Worm (Caenorhabditis elegans) whole organism, L2 larva: Measurements from ENCODE around the gene tnt-2.

ENCODE experiments used
- egl-27 ChIP-seq: sonication (generic microtip); optimal IDR thresholded peaks from 3 replicates; lab custom pipeline; 2017; ENCODE audit warnings: missing biosample characterization, missing genetic modification reagents, missing genetic modification characterization
- lsy-2 ChIP-seq, 2 experiments: fragments of 150-350 bp in 1 of 2; sonication (generic microtip) in 1 of 2; optimal IDR thresholded peaks; 2 replicates each; lab custom pipeline; 2014 to 2017; ENCODE audit warnings: missing biosample characterization in 2 of 2, missing genetic modification characterization in 2 of 2
- ztf-11 ChIP-seq: sonication (generic microtip); optimal IDR thresholded peaks from 2 replicates; lab custom pipeline; 2017; ENCODE audit warnings: missing biosample characterization, missing genetic modification characterization
- ztf-4 ChIP-seq: fragments of 150-350 bp; optimal IDR thresholded peaks from 2 replicates; lab custom pipeline; 2014; ENCODE audit warnings: missing biosample characterization, missing genetic modification characterization

- TF ChIP-seq ztf-4 = no peak
- TF ChIP-seq lsy-2 (tag; optimal IDR thresholded peaks at IDR 0.05; lab: Kevin White, UChicago) = no peak
- TF ChIP-seq egl-27 = no peak
- no peak for TF ChIP-seq ztf-11
Measured at ce11 chrX:8716822-8717221, 6.5 kb downstream of the tnt-2 start, which contains the start of gene F53A9.7.
